Fruit fly (Drosophila melanogaster): ENCODE data around the gene CG32987.

- no peak for TF ChIP-seq CG8159 (tag; optimal IDR thresholded peaks at IDR 0.05)
- TF ChIP-seq gl (tag; optimal IDR thresholded peaks at IDR 0.05), result no peak
- TF ChIP-seq EcR (GFP tag; optimal IDR thresholded peaks at IDR 0.05), result no peak
- TF ChIP-seq Pif1B (GFP tag; optimal IDR thresholded peaks at IDR 0.05), result no peak
- no peak for TF ChIP-seq Pif1A (GFP tag; optimal IDR thresholded peaks at IDR 0.05)
- no peak for TF ChIP-seq CG8301 (tag; optimal IDR thresholded peaks at IDR 0.05)
- TF ChIP-seq CG32121 (GFP tag; IDR thresholded peaks at IDR 0.05), result no peak
- TF ChIP-seq CG9948 (tag; optimal IDR thresholded peaks at IDR 0.05), result no peak
- no peak for TF ChIP-seq D1 (tag; optimal IDR thresholded peaks at IDR 0.05)
- no peak for TF ChIP-seq CG34367 (tag; optimal IDR thresholded peaks at IDR 0.05)
- no peak for TF ChIP-seq Snoo (tag; optimal IDR thresholded peaks at IDR 0.05)
Measured at dm6 chr2L:8841490-8842261, 21.9 kb upstream of the CG32987 start.
